Fruit fly (Drosophila melanogaster): ENCODE data around the gene TP53INP.

Gene TP53INP

dm6 chr3L:4413800-4414446, 7.2 kb downstream of the TP53INP start:
- TF ChIP-seq CG5245 (GFP tag; optimal IDR thresholded peaks at IDR 0.05): no peak
- peak; percentile 66; the same call in 1 of the 3 replicates for TF ChIP-seq CG11456 (GFP tag; IDR thresholded peaks at IDR 0.05)
- no peak for TF ChIP-seq CG4854 (GFP tag; optimal IDR thresholded peaks at IDR 0.05)
- peak; percentile 88 for TF ChIP-seq CG12769 (tag; optimal IDR thresholded peaks at IDR 0.05)
- TF ChIP-seq sens (GFP tag): peak; percentile 83
- TF ChIP-seq CG1647 (GFP tag; optimal IDR thresholded peaks at IDR 0.05): no peak
- 0 out of 3 replicates have a peak, but pooled peaks have one; percentile 29 for TF ChIP-seq CG2199 (GFP tag; IDR thresholded peaks at IDR 0.05)
- TF ChIP-seq CG13287 (GFP tag; IDR thresholded peaks at IDR 0.05; ENCODE audit: partially characterized antibody): peak; percentile 53
- no peak for TF ChIP-seq CG12942 (GFP tag; optimal IDR thresholded peaks at IDR 0.05)
- peak; percentile 55; the same call in 1 of the 2 replicates for TF ChIP-seq sna (GFP tag; IDR thresholded peaks at IDR 0.05; ENCODE audit: partially characterized antibody)
- no peak for TF ChIP-seq scrt (GFP tag; optimal IDR thresholded peaks at IDR 0.05)
- TF ChIP-seq crp (GFP tag; optimal IDR thresholded peaks at IDR 0.05): peak in 1 of 2 experiments; percentile 77
- TF ChIP-seq exex (tag; optimal IDR thresholded peaks at IDR 0.05): peak; percentile 41
- peak; percentile 38; the same call in 1 of the 2 replicates for TF ChIP-seq CG32772 (GFP tag; IDR thresholded peaks at IDR 0.05)
- peak; percentile 8 for TF ChIP-seq zf30C (GFP tag; optimal IDR thresholded peaks at IDR 0.05)
- peak; percentile 68 for TF ChIP-seq row (GFP tag; IDR thresholded peaks at IDR 0.05)
- 0 out of 2 replicates have a peak, but pooled peaks have one; percentile 7 for TF ChIP-seq klu (GFP tag; IDR thresholded peaks at IDR 0.05)
- peak; percentile 37; the same call in 1 of the 2 replicates for TF ChIP-seq Ada2b (GFP tag; IDR thresholded peaks at IDR 0.05)
- TF ChIP-seq HLH3B (GFP tag; IDR thresholded peaks at IDR 0.05): 0 out of 2 replicates have a peak, but pooled peaks have one; percentile 7
- TF ChIP-seq zfh2 (GFP tag; optimal IDR thresholded peaks at IDR 0.05): no peak
- no peak for TF ChIP-seq CG11504 (tag; optimal IDR thresholded peaks at IDR 0.05)
- TF ChIP-seq mirr (GFP tag; optimal IDR thresholded peaks at IDR 0.05): peak; percentile 89
- peak; percentile 74 for TF ChIP-seq Rfx (GFP tag; IDR thresholded peaks at IDR 0.05)
- peak; percentile 10 for TF ChIP-seq fd3F (GFP tag; optimal IDR thresholded peaks at IDR 0.05)
- TF ChIP-seq CG11247 (GFP tag; IDR thresholded peaks at IDR 0.05): peak; percentile 28; the same call in 1 of the 2 replicates
- peak; percentile 98 for TF ChIP-seq chinmo (GFP tag; IDR thresholded peaks at IDR 0.05; ENCODE audit: partially characterized antibody)
- 0 out of 3 replicates have a peak, but pooled peaks have one; percentile 46 for TF ChIP-seq CG6175 (GFP tag; IDR thresholded peaks at IDR 0.05)
- TF ChIP-seq Hand (GFP tag; optimal IDR thresholded peaks at IDR 0.05): no peak
- peak; percentile 80 for TF ChIP-seq CG13894 (tag; optimal IDR thresholded peaks at IDR 0.05)
- TF ChIP-seq CG8290 (GFP tag; optimal IDR thresholded peaks at IDR 0.05): no peak
- TF ChIP-seq CG8290 (tag; optimal IDR thresholded peaks at IDR 0.05): peak in 1 of 2 experiments; percentile 88
- TF ChIP-seq CG34376 (GFP tag; optimal IDR thresholded peaks at IDR 0.05): peak; percentile 91
- TF ChIP-seq h (optimal IDR thresholded peaks at IDR 0.05): no peak
- TF ChIP-seq Hmx (GFP tag; optimal IDR thresholded peaks at IDR 0.05): no peak
- TF ChIP-seq CG7987 (GFP tag; optimal IDR thresholded peaks at IDR 0.05): peak; percentile 99
- peak; percentile 28 for TF ChIP-seq gro (GFP tag; optimal IDR thresholded peaks at IDR 0.05)
- peak; percentile 49 for TF ChIP-seq shn (GFP tag; optimal IDR thresholded peaks at IDR 0.05)
- TF ChIP-seq Ptx1 (GFP tag; IDR thresholded peaks at IDR 0.05): peak; percentile 36; the same call in 1 of the 2 replicates
- peak; percentile 14 for TF ChIP-seq mam (GFP tag; optimal IDR thresholded peaks at IDR 0.05)
- TF ChIP-seq CG3838 (GFP tag; optimal IDR thresholded peaks at IDR 0.05): no peak
- TF ChIP-seq ash1 (GFP tag; optimal IDR thresholded peaks at IDR 0.05): peak; percentile 14
- TF ChIP-seq CG4730 (GFP tag; IDR thresholded peaks at IDR 0.05): no peak
- TF ChIP-seq CG32767 (GFP tag; IDR thresholded peaks at IDR 0.05): peak; percentile 74
- TF ChIP-seq Nf-YA (GFP tag; IDR thresholded peaks at IDR 0.05): no peak
- TF ChIP-seq crol (GFP tag; IDR thresholded peaks at IDR 0.05): peak; percentile 98
- TF ChIP-seq sd (tag; optimal IDR thresholded peaks at IDR 0.05): peak; percentile 69
- TF ChIP-seq otp (GFP tag; IDR thresholded peaks at IDR 0.05): peak; percentile 60; the same call in 1 of the 3 replicates
- peak; percentile 69 for TF ChIP-seq Adf1 (GFP tag; IDR thresholded peaks at IDR 0.05)
- peak; percentile 45; the same call in 2 of the 3 replicates for TF ChIP-seq CG34224 (GFP tag; IDR thresholded peaks at IDR 0.05; ENCODE audit: partially characterized antibody)
- peak; percentile 82 for TF ChIP-seq slbo (GFP tag; IDR thresholded peaks at IDR 0.05)
